Fruit fly (Drosophila melanogaster) whole organism, prepupa: ENCODE data around the gene CG2875.

Source experiments
- Blimp-1 ChIP-seq: fragments of 200-800 bp; sonication (Bioruptor generic); optimal IDR thresholded peaks from 3 replicates; lab custom pipeline; 2017; ENCODE audit warnings: missing biosample characterization, missing genetic modification characterization, mild to moderate bottlenecking, moderate library complexity, missing genetic modification reagents
- CG10631 ChIP-seq: fragments of 200-800 bp; sonication (Bioruptor generic); optimal IDR thresholded peaks from 2 replicates; lab custom pipeline; 2016; ENCODE audit warnings: missing biosample characterization, missing genetic modification characterization
- CG11762 ChIP-seq: fragments of 200-800 bp; sonication (Bioruptor generic); optimal IDR thresholded peaks from 3 replicates; lab custom pipeline; 2016; ENCODE audit warnings: missing biosample characterization, missing genetic modification characterization; ENCODE audit not compliant: insufficient read depth
- CG11902 ChIP-seq: fragments of 200-800 bp; sonication (Bioruptor generic); optimal IDR thresholded peaks from 3 replicates; lab custom pipeline; 2016; ENCODE audit warnings: missing biosample characterization, missing genetic modification characterization
- CG1621 ChIP-seq: fragments of 200-800 bp; sonication (Bioruptor generic); optimal IDR thresholded peaks from 3 replicates; lab custom pipeline; 2018; ENCODE audit warnings: missing biosample characterization, mild to moderate bottlenecking, missing genetic modification characterization
- CG31627 ChIP-seq: fragments of 200-800 bp; sonication (Bioruptor generic); optimal IDR thresholded peaks from 3 replicates; lab custom pipeline; 2016; ENCODE audit warnings: missing biosample characterization, missing genetic modification characterization
- CG32006 ChIP-seq: fragments of 200-800 bp; sonication (Bioruptor generic); optimal IDR thresholded peaks from 3 replicates; lab custom pipeline; 2017; ENCODE audit warnings: missing biosample characterization, mild to moderate bottlenecking, missing genetic modification characterization
- CG34406 ChIP-seq: fragments of 200-800 bp; sonication (Bioruptor generic); optimal IDR thresholded peaks from 3 replicates; lab custom pipeline; 2016; ENCODE audit warnings: missing biosample characterization, missing genetic modification characterization
- CG6276 ChIP-seq: fragments of 200-800 bp; sonication (Bioruptor generic); optimal IDR thresholded peaks from 2 replicates; lab custom pipeline; 2017; ENCODE audit warnings: missing biosample characterization, mild to moderate bottlenecking, missing genetic modification characterization
- CG6792 ChIP-seq: fragments of 200-800 bp; sonication (Bioruptor generic); optimal IDR thresholded peaks from 3 replicates; lab custom pipeline; 2016; ENCODE audit warnings: missing biosample characterization, missing genetic modification characterization
- CG7368 ChIP-seq: fragments of 200-800 bp; sonication (Bioruptor generic); optimal IDR thresholded peaks from 3 replicates; lab custom pipeline; 2016; ENCODE audit warnings: missing biosample characterization, missing genetic modification characterization
- CG8319 ChIP-seq: fragments of 200-800 bp; sonication (Bioruptor generic); optimal IDR thresholded peaks from 3 replicates; lab custom pipeline; 2016; ENCODE audit warnings: missing biosample characterization, missing genetic modification characterization
- CG9139 ChIP-seq: fragments of 200-800 bp; sonication (Bioruptor generic); optimal IDR thresholded peaks from 3 replicates; lab custom pipeline; 2017; ENCODE audit warnings: missing biosample characterization, mild to moderate bottlenecking, missing genetic modification characterization
- Eip75B ChIP-seq: fragments of 200-800 bp; sonication (Bioruptor generic); optimal IDR thresholded peaks from 3 replicates; lab custom pipeline; 2016; ENCODE audit warnings: missing biosample characterization, missing genetic modification characterization
- Eip78C ChIP-seq: fragments of 200-800 bp; sonication (Bioruptor generic); peaks from one replicate; lab custom pipeline; 2016; ENCODE audit warnings: missing biosample characterization, missing genetic modification characterization
- Eip93F ChIP-seq: fragments of 200-800 bp; sonication (Bioruptor generic); optimal IDR thresholded peaks from 2 replicates; lab custom pipeline; 2016; ENCODE audit warnings: missing biosample characterization, mild to moderate bottlenecking, missing genetic modification characterization
- Ets21C ChIP-seq: fragments of 200-800 bp; sonication (Bioruptor generic); optimal IDR thresholded peaks from 3 replicates; lab custom pipeline; 2016; ENCODE audit warnings: missing biosample characterization, missing genetic modification characterization
- Hr4 ChIP-seq: fragments of 200-800 bp; sonication (Bioruptor generic); optimal IDR thresholded peaks from 3 replicates; lab custom pipeline; 2016; ENCODE audit warnings: missing biosample characterization, missing genetic modification characterization
- Lpt ChIP-seq: fragments of 200-800 bp; sonication (Bioruptor generic); optimal IDR thresholded peaks from 3 replicates; lab custom pipeline; 2016; ENCODE audit warnings: missing biosample characterization, missing genetic modification characterization
- OdsH ChIP-seq: fragments of 200-800 bp; sonication (Bioruptor generic); optimal IDR thresholded peaks from 3 replicates; lab custom pipeline; 2016; ENCODE audit warnings: missing biosample characterization, missing genetic modification characterization
- Smox ChIP-seq: fragments of 200-800 bp; sonication (Bioruptor generic); optimal IDR thresholded peaks from 3 replicates; lab custom pipeline; 2016; ENCODE audit warnings: missing biosample characterization, missing genetic modification characterization
- Sox102F ChIP-seq: fragments of 200-800 bp; sonication (Bioruptor generic); optimal IDR thresholded peaks from 2 replicates; lab custom pipeline; 2016; ENCODE audit warnings: missing biosample characterization, mild to moderate bottlenecking, missing genetic modification characterization
- Sox14 ChIP-seq: fragments of 200-800 bp; sonication (Bioruptor generic); optimal IDR thresholded peaks from 3 replicates; lab custom pipeline; 2016; ENCODE audit warnings: missing biosample characterization, missing genetic modification characterization
- Sox15 ChIP-seq: fragments of 200-800 bp; sonication (Bioruptor generic); optimal IDR thresholded peaks from 3 replicates; lab custom pipeline; 2016; ENCODE audit warnings: missing biosample characterization, missing genetic modification characterization
- achi ChIP-seq: fragments of 200-800 bp; sonication (Bioruptor generic); optimal IDR thresholded peaks from 3 replicates; lab custom pipeline; 2016; ENCODE audit warnings: missing biosample characterization, missing genetic modification characterization
- acj6 ChIP-seq: fragments of 200-800 bp; sonication (Bioruptor generic); optimal IDR thresholded peaks from 3 replicates; lab custom pipeline; 2016; ENCODE audit warnings: missing biosample characterization, missing genetic modification characterization
- cyc ChIP-seq: fragments of 200-800 bp; sonication (Bioruptor generic); optimal IDR thresholded peaks from 3 replicates; lab custom pipeline; 2016; ENCODE audit warnings: missing biosample characterization, missing genetic modification characterization
- dsx ChIP-seq: fragments of 200-800 bp; optimal IDR thresholded peaks from 3 replicates; lab custom pipeline; 2019; ENCODE audit warnings: missing biosample characterization, mild to moderate bottlenecking, missing genetic modification characterization, moderate library complexity; ENCODE audit not compliant: poor library complexity, severe bottlenecking
- eg ChIP-seq: fragments of 200-800 bp; sonication (Bioruptor generic); IDR thresholded peaks from 3 replicates; pipeline ENCODE4 v1.3.6; 2022; ENCODE audit warnings: missing biosample characterization, missing genetic modification characterization
- esn ChIP-seq: fragments of 200-800 bp; sonication (Bioruptor generic); optimal IDR thresholded peaks from 2 replicates; lab custom pipeline; 2016; ENCODE audit warnings: missing biosample characterization, mild to moderate bottlenecking, missing genetic modification characterization, moderate library complexity
- fd59A ChIP-seq: fragments of 200-800 bp; sonication (Bioruptor generic); optimal IDR thresholded peaks from 2 replicates; lab custom pipeline; 2017; ENCODE audit warnings: missing biosample characterization, mild to moderate bottlenecking, missing genetic modification characterization, missing genetic modification reagents
- net ChIP-seq: fragments of 200-800 bp; sonication (Bioruptor generic); optimal IDR thresholded peaks from 3 replicates; lab custom pipeline; 2016; ENCODE audit warnings: missing biosample characterization, missing genetic modification characterization
- salr ChIP-seq, 2 experiments: fragments of 200-800 bp; sonication (Bioruptor generic); optimal IDR thresholded peaks; 3 replicates each; lab custom pipeline; 2016 to 2018; ENCODE audit warnings: missing biosample characterization in 2 of 2, missing genetic modification characterization in 2 of 2, mild to moderate bottlenecking in 1 of 2
- ss ChIP-seq, 2 experiments: fragments of 200-800 bp; sonication (Bioruptor generic); optimal IDR thresholded peaks; 2 replicates in 1 of 2; 3 replicates in 1 of 2; lab custom pipeline; 2017 to 2018; ENCODE audit warnings: mild to moderate bottlenecking in 2 of 2, missing biosample characterization in 2 of 2, missing genetic modification characterization in 2 of 2, moderate library complexity in 1 of 2
- svp ChIP-seq: fragments of 200-800 bp; sonication (Bioruptor generic); peaks from one replicate; lab custom pipeline; 2016; ENCODE audit warnings: missing biosample characterization, missing genetic modification characterization
- topi ChIP-seq: fragments of 200-800 bp; sonication (Bioruptor generic); optimal IDR thresholded peaks from 3 replicates; lab custom pipeline; 2016; ENCODE audit warnings: missing biosample characterization, missing genetic modification characterization
- vri ChIP-seq: fragments of 200-800 bp; sonication (Bioruptor generic); optimal IDR thresholded peaks from 3 replicates; lab custom pipeline; 2016; ENCODE audit warnings: missing biosample characterization, mild to moderate bottlenecking, missing genetic modification characterization

Gene CG2875

DNA sequence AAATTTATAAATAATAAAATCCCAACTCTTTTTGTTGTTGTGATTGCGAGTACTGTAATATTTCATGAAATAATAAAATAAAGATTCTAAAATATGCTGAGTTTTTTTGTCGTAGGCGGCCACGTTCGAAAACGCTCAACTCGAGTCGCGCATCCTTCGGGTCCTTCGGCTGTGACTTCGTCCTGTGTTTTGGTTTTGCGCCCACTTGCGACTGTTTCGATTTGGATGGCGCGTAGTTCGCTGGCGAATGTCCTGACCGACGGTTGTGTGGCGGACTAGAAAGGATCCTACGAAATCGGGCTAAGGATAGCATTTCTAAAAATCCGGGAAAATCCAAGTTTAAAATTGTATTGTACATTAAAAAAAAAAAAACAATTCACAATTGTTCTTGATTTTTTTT lies 884 bp upstream of the CG2875 start, which contains the start of gene AstA-R1:
TSS of gene AstA-R1 (plus strand) at position 231 of the 400 bp plus-strand sequence.
- peak; percentile 40 for TF ChIP-seq svp (GFP tag; lab: Kevin White, UChicago)
- TF ChIP-seq vri: no peak

DNA sequence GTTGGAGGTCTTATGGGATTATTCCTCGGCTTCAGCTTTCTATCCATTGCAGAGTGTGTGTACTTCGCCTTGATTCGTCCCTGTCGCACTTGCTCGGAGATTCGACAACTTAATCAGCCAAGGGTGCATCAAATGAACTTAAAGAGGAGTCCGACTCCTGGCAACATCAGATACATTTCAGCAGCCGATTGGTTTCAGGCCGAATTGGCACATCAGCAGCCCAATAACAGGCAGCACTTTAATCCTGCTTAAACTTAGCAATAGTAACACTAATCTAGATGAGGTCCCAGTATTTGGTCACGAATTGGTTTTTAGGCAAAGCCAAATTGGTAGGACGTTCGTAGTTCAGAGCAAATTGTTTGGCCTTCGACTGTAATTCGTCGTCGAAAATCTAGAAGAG lies 1.9 kb downstream of the CG2875 start, which contains the start of gene DIP-alpha:
TSS of gene DIP-alpha (minus strand) at position 101 of the 400 bp plus-strand sequence.
- TF ChIP-seq CG9139 (GFP tag; lab: Kevin White, UChicago) (no peak), Eip75B (GFP tag; lab: Kevin White, UChicago) (no peak), CG11762 (no peak)

DNA sequence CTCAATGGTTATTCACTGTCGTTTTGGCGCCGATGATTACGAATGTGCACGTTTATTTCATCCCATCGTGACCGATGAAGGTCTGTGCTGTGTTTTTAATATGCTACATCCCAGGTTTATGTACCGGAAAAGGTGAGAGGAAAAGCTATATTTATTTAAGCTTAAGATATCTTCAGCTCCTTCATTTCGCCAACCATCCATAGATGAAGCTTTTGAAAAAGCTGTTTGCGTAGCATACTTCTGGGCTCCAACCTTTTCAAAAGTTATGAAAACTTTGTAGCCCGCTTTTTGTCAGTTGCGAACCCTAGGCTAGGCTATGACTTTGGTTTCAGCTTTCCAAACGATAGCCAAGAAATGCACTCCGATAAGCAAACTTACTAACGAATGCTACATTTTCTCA lies 3.2 kb downstream of the CG2875 start:
- TF ChIP-seq Lpt (GFP tag; lab: Kevin White, UChicago): no peak
- TF ChIP-seq svp (GFP tag; lab: Kevin White, UChicago): peak; percentile 17
- TF ChIP-seq Ets21C (GFP tag; lab: Kevin White, UChicago): no peak
- no peak for TF ChIP-seq CG32006
- TF ChIP-seq acj6 (GFP tag; lab: Kevin White, UChicago): no peak
- no peak for TF ChIP-seq net
- TF ChIP-seq CG7368: no peak
- no peak for TF ChIP-seq dsx
- TF ChIP-seq, all 60 proteins: peak for 1

DNA sequence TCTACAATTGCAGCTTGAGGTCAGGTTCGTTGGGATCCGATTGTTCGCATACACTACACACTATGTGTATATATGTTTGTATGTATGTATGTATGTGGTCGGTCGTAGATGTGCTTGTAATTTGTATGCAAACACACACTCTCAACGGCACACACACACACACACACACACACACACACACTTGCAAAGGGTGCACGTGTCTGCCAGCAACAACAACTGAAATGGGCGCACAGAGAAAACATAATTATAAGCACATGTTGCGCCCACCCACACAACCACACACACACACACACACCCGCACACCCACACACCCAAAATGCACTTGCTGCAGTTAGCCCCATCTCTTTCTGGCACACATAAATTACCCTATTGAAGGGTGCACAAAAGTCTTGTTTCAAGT lies 15.1 kb downstream of the CG2875 start:
- TF ChIP-seq Eip78C: no peak
- no peak for TF ChIP-seq CG1621 (tag; lab: Kevin White, UChicago)
- no peak for TF ChIP-seq CG10631 (GFP tag; lab: Kevin White, UChicago)
- no peak for TF ChIP-seq CG34406 (GFP tag; lab: Kevin White, UChicago)
- no peak for TF ChIP-seq Blimp-1 (GFP tag; lab: Kevin White, UChicago)
- no peak for TF ChIP-seq topi (GFP tag; lab: Kevin White, UChicago)
- TF ChIP-seq vri: no peak
- no peak for TF ChIP-seq eg
- no peak for TF ChIP-seq Sox102F (GFP tag; lab: Kevin White, UChicago)
- TF ChIP-seq CG32006: no peak
- no peak for TF ChIP-seq achi
- no peak for TF ChIP-seq Ets21C (GFP tag; lab: Kevin White, UChicago)
- no peak for TF ChIP-seq cyc (GFP tag; lab: Kevin White, UChicago)
- TF ChIP-seq CG11762: no peak
- no peak for TF ChIP-seq Eip75B (GFP tag; lab: Kevin White, UChicago)
- no peak for TF ChIP-seq CG11902
- TF ChIP-seq CG9139 (GFP tag; lab: Kevin White, UChicago): no peak
- TF ChIP-seq Eip93F (GFP tag; lab: Kevin White, UChicago): no peak

DNA sequence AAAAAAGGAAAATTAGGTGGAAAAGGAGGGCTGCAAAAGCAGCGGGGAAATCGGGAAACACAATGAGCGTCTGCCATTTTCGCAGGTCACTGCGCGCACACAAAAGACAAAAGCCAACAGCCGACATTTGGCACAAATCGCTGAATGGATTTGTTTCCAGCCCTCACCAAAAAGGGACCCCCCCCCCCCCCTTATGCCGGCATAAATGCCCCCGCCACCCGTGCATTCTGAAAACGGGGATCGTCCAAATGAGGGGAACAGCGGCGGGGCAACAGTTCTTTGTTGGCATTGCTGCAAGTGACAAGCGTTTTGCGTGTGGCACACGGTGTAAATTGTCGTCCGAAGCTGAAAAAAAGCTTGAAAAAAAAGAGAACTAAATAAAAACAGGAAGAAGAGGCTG lies 15.9 kb downstream of the CG2875 start, which contains the start of gene ppk8:
TSS of gene ppk8 (plus strand) at position 301 of the 400 bp plus-strand sequence.
- TF ChIP-seq Eip75B (GFP tag; lab: Kevin White, UChicago): no peak
- TF ChIP-seq esn (GFP tag; lab: Kevin White, UChicago): no peak
- no peak for TF ChIP-seq OdsH (GFP tag; lab: Kevin White, UChicago)
- no peak for TF ChIP-seq CG1621 (tag; lab: Kevin White, UChicago)
- no peak for TF ChIP-seq dsx
- no peak for TF ChIP-seq salr (GFP tag; optimal IDR thresholded peaks at IDR 0.05; lab: Kevin White, UChicago)
- no peak for TF ChIP-seq CG32006
- TF ChIP-seq Smox (GFP tag; lab: Kevin White, UChicago): no peak
- TF ChIP-seq CG11762: no peak
- no peak for TF ChIP-seq Hr4 (GFP tag; lab: Kevin White, UChicago)

DNA sequence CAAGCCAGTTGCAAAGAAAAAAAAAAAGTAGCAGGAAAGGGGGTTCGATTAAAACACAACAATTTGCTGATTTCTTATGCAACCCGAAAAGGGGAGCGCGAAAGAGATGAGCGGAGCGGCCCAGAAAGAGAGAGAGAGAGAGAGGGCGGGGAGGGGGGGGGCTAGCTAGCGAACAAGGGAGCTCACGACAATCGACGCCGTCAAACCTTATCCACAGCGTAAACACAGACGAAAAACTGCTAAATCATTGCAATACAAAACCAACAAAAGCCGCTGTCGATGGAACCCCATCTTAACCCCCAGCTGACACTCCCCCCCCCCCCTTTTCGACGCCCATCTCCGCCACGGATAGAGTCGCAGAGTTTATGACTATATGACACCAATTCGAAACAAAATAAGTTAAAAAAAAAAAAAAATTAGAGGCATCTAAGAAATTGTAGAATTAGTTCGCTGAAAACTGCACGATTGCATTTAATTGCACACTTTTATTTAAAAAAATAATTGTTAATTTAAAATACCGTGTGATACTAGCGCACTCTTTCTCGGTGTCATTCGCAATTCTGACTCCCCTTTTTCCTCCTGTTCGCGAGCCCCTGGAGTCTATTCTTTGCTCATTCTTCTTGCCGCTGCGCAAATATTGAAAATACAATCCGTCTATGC lies 18.1 kb downstream of the CG2875 start:
- TF ChIP-seq esn (GFP tag; lab: Kevin White, UChicago) (no peak), CG6792 (GFP tag; lab: Kevin White, UChicago) (peak; percentile 1), Ets21C (GFP tag; lab: Kevin White, UChicago) (no peak), CG9139 (GFP tag; lab: Kevin White, UChicago) (no peak), CG31627 (no peak), Lpt (GFP tag; lab: Kevin White, UChicago) (no peak), CG34406 (GFP tag; lab: Kevin White, UChicago) (no peak), eg (peak; percentile 54; the same call in 1 of the 3 replicates), Eip93F (GFP tag; lab: Kevin White, UChicago) (no peak), fd59A (GFP tag; lab: Kevin White, UChicago) (peak; percentile 15), cyc (GFP tag; lab: Kevin White, UChicago) (no peak), ss (GFP tag; optimal IDR thresholded peaks at IDR 0.05; lab: Kevin White, UChicago) (peak in 1 of 2 experiments; percentile 38), salr (GFP tag; optimal IDR thresholded peaks at IDR 0.05; lab: Kevin White, UChicago) (no peak), achi (no peak), Blimp-1 (GFP tag; lab: Kevin White, UChicago) (no peak), CG32006 (peak; percentile 9), Sox14 (no peak), CG11762 (no peak), dsx (peak; percentile 37), CG11902 (no peak), Sox102F (GFP tag; lab: Kevin White, UChicago) (no peak), Sox15 (GFP tag; lab: Kevin White, UChicago) (no peak), CG6276 (peak; percentile 46), CG8319 (GFP tag; lab: Kevin White, UChicago) (no peak), Eip78C (peak; percentile 66)
